Fruit fly (Drosophila melanogaster): ENCODE data around the gene Amacr.

dm6 chr2L:20774464-20774863 is 22.3 kb upstream of the Amacr start:
- TF ChIP-seq Mnt (GFP tag; optimal IDR thresholded peaks at IDR 0.05) (no peak), CG11617 (GFP tag; optimal IDR thresholded peaks at IDR 0.05) (no peak), cic (GFP tag; optimal IDR thresholded peaks at IDR 0.05) (no peak), Crg-1 (GFP tag; optimal IDR thresholded peaks at IDR 0.05) (no peak), CG1620 (GFP tag; optimal IDR thresholded peaks at IDR 0.05) (no peak), CG7101 (tag; optimal IDR thresholded peaks at IDR 0.05) (no peak), CG7045 (GFP tag; optimal IDR thresholded peaks at IDR 0.05) (no peak), kay (GFP tag; ENCODE audit: borderline replicate concordance) (no peak), ovo (GFP tag; optimal IDR thresholded peaks at IDR 0.05) (no peak), cnc (optimal IDR thresholded peaks at IDR 0.05) (no peak), pad (GFP tag; optimal IDR thresholded peaks at IDR 0.05) (no peak), CG5204 (GFP tag; optimal IDR thresholded peaks at IDR 0.05) (no peak), Hr96 (GFP tag; optimal IDR thresholded peaks at IDR 0.05) (no peak)
